Worm (Caenorhabditis elegans): Measurements from ENCODE around the gene Y53F4B.21.

The Y53F4B.21 gene

DNA sequence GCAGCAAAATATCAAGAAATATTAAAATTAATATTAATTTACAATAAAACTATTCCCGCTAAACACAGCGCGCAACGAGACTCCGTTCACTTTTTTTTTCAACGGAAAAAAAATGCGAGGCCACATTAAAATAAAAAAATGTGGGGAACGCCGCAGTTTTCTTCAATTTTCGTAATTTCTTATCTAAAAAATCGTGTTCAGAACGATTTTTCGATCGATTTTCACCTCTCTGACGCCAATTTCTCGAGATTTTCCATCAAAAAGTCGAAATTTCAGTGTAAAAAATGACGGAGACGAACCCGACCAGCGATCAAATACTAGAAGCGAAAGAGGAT lies at the start of gene Y53F4B.21:
Gene Y53F4B.21 (plus strand): TSS at position 285 of the 335 bp plus-strand sequence.
- TF ChIP-seq sptf-1 (tag; optimal IDR thresholded peaks at IDR 0.05) (no peak), nhr-237 (tag; optimal IDR thresholded peaks at IDR 0.05) (no peak), lsy-2 (tag; optimal IDR thresholded peaks at IDR 0.05) (no peak), pha-4 (tag; optimal IDR thresholded peaks at IDR 0.05) (no peak), mab-5 (tag; optimal IDR thresholded peaks at IDR 0.05) (no peak), blmp-1 (tag; optimal IDR thresholded peaks at IDR 0.05) (no peak)

DNA sequence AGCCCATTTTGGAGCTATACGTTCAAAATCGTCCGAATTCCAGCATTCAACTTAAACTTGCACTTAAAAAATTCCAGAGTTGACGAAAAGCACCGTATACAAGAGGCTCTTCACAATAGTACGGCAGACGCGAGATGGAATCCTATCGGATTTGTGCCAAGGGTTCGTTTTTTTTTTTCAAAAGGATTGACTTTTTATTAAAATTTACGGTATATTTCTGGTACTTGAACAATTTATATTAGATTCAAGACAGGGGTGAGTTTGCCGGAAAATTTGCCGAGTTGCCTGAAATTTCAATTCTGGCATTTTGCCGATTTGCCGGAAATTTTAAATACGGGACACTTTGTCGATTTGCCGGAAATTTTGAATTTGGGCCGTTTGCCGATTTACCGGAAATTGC lies 47.7 kb upstream of the Y53F4B.21 start:
- no peak for TF ChIP-seq sem-2 (GFP tag; optimal IDR thresholded peaks at IDR 0.05)

DNA sequence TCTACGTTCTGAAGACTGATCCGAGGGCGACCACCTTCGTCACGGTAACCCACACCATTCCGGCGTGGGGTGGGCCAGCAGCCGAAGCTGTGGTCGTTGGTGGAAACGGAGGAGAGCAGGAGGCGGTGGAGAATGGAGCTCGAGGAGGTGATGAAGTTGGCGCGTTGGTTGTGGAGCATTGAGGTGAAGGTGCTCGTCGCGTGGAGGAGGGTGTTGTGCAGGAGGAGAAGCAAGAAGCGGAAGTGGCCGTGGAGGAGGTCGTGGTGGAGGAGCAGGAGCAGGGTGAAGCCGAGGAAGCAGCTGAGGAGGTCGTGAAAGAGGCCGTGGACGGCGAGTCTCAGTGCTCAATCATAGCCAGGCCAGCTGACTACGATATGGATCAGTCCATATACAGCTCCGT lies 31.7 kb upstream of the Y53F4B.21 start, which contains the start of gene Y53F4B.17:
Gene Y53F4B.17 (plus strand): TSS at position 375 of the 400 bp plus-strand sequence.
- TF ChIP-seq unc-120 (tag; optimal IDR thresholded peaks at IDR 0.05; ENCODE audit: poor library complexity, severe bottlenecking) (no peak), unc-39 (tag; optimal IDR thresholded peaks at IDR 0.05) (no peak), ztf-11 (tag; optimal IDR thresholded peaks at IDR 0.05) (no peak), pha-4 (tag; optimal IDR thresholded peaks at IDR 0.05) (no peak), ham-2 (GFP tag; optimal IDR thresholded peaks at IDR 0.05) (no peak), lin-13 (tag; optimal IDR thresholded peaks at IDR 0.05) (no peak), mep-1 (tag; optimal IDR thresholded peaks at IDR 0.05) (no peak), nhr-2 (tag; optimal IDR thresholded peaks at IDR 0.05) (no peak), nhr-237 (tag; optimal IDR thresholded peaks at IDR 0.05) (no peak), nhr-12 (tag; optimal IDR thresholded peaks at IDR 0.05) (no peak), elt-1 (tag; optimal IDR thresholded peaks at IDR 0.05; ENCODE audit: borderline replicate concordance, insufficient read depth) (no peak), ceh-39 (tag; optimal IDR thresholded peaks at IDR 0.05) (no peak), bed-3 (GFP tag; optimal IDR thresholded peaks at IDR 0.05) (no peak), mab-5 (tag; optimal IDR thresholded peaks at IDR 0.05) (no peak), mls-2 (tag; optimal IDR thresholded peaks at IDR 0.05) (no peak), elt-3 (tag; optimal IDR thresholded peaks at IDR 0.05) (no peak), blmp-1 (tag; optimal IDR thresholded peaks at IDR 0.05) (no peak), lsy-2 (tag; optimal IDR thresholded peaks at IDR 0.05) (no peak), flh-1 (GFP tag; optimal IDR thresholded peaks at IDR 0.05) (no peak)

DNA sequence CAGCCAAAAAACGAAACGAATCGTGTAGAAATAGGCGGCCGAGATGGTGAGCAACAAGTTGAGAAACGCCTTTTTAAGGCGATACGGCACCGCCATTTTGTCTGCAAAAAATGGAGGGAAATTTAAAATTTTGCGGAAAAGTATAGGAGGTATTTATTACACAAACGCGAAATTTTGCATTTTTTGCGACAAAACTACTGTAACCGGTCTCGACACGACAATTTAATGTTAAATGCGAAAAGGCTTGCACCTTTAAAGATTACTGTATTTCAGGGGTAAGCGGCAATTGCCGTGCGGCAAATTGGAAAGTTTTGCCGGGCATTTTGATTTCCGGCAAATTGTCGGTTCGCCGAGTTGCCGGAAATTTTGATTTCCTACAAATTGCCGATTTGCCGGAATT lies 18.4 kb upstream of the Y53F4B.21 start, which contains the start of gene Y53F4B.18:
Gene Y53F4B.18 (minus strand): TSS at position 101 of the 400 bp plus-strand sequence.
- TF ChIP-seq drap-1 (GFP tag; optimal IDR thresholded peaks at IDR 0.05), result no peak
- no peak for TF ChIP-seq mep-1 (tag; optimal IDR thresholded peaks at IDR 0.05)
- TF ChIP-seq cnd-1 (tag; optimal IDR thresholded peaks at IDR 0.05), result no peak

DNA sequence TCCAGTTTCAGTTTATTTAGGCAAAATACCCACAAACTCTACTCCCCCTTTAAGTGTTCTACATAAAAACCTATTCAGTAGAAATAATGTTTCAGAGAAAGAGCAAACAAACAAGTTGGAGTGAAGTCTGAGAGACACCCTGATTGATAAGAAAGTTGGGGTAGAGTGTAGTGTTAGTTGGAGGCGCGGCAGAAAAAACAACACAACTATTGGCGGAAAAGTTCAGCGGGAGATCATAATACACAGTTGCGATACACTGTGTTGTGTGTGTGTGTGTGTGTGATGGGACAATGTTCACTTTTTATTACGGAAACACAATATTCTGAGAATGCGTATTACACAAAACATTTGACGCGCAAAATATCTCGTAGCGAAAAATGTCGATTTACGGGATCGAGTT lies 15.2 kb upstream of the Y53F4B.21 start:
- no peak for TF ChIP-seq tbx-8 (GFP tag; optimal IDR thresholded peaks at IDR 0.05)
- TF ChIP-seq lin-13 (tag; optimal IDR thresholded peaks at IDR 0.05), result no peak
- TF ChIP-seq cnd-1 (tag; optimal IDR thresholded peaks at IDR 0.05), result no peak
- TF ChIP-seq ceh-39 (tag; optimal IDR thresholded peaks at IDR 0.05), result no peak
- no peak for TF ChIP-seq ceh-83 (GFP tag; optimal IDR thresholded peaks at IDR 0.05)
- no peak for TF ChIP-seq nhr-76 (tag; optimal IDR thresholded peaks at IDR 0.05)
- no peak for TF ChIP-seq ham-2 (GFP tag; optimal IDR thresholded peaks at IDR 0.05)
- no peak for TF ChIP-seq nhr-12 (tag; optimal IDR thresholded peaks at IDR 0.05)
- TF ChIP-seq ztf-11 (tag; optimal IDR thresholded peaks at IDR 0.05), result no peak

DNA sequence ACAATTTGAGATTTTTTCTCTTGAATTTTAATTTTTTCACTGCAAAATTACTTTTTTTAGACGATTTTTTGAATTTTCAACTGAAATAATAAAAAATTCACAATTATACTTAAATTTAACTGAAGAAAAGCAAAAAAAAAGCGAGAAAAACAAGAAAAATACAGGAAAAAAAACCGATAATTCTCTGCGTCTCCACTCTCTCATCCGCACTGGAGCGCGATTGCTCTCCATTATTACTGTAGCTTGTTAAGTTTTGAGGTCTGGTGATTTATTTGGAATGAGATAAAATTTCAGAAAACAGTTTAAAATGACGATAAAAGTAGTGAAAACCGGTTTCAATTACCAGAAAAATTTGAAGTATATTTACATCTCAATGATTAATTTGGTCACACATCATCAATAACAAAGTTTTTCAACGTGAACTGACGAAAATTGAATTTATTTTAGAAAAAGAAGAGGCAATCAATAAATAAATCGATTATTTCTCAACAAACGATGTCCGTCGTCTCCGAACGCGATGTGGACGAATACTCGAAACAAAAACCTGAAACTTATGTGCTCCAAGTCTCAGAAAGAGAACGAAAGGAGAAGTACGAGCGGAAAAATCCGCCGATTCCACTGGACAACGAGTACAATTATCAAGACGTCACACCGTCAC lies 13.1 kb upstream of the Y53F4B.21 start, which contains the start of gene Y53F4B.19:
Gene Y53F4B.19 (plus strand): TSS at position 157 of the 658 bp plus-strand sequence.
- TF ChIP-seq ces-1 (GFP tag; optimal IDR thresholded peaks at IDR 0.05), result no peak
- no peak for TF ChIP-seq mep-1 (tag; optimal IDR thresholded peaks at IDR 0.05)
- no peak for TF ChIP-seq nhr-12 (tag; optimal IDR thresholded peaks at IDR 0.05)
- TF ChIP-seq ceh-39 (tag; optimal IDR thresholded peaks at IDR 0.05), result peak; percentile 95
- TF ChIP-seq lsy-2 (tag; optimal IDR thresholded peaks at IDR 0.05), result peak; percentile 79
- TF ChIP-seq sem-2 (GFP tag; optimal IDR thresholded peaks at IDR 0.05), result no peak
- no peak for TF ChIP-seq nhr-76 (tag; optimal IDR thresholded peaks at IDR 0.05)
- no peak for TF ChIP-seq mab-5 (tag; optimal IDR thresholded peaks at IDR 0.05)
- no peak for TF ChIP-seq nhr-2 (tag; optimal IDR thresholded peaks at IDR 0.05)
- TF ChIP-seq ham-2 (GFP tag; optimal IDR thresholded peaks at IDR 0.05), result no peak

Measured in whole organism, mixed stage, embryonic.